Fruit fly (Drosophila melanogaster): Measurements from ENCODE around the gene Hibch.
A peak's percentile ranks its signal among the peaks of the same experiment; 100 is the strongest.

Hibch gene

dm6 chr3R:15346018-15346383, 11.0 kb upstream of the Hibch start, which contains the start of the genes Surf4 and CG31301 (continued):
- TF ChIP-seq bbx (GFP tag; IDR thresholded peaks at IDR 0.05; ENCODE audit: partially characterized antibody) (peak; percentile 85), CG34422 (GFP tag; IDR thresholded peaks at IDR 0.05) (peak; percentile 17; the same call in 1 of the 3 replicates), CG17186 (GFP tag; optimal IDR thresholded peaks at IDR 0.05) (peak; percentile 17), ab (GFP tag; optimal IDR thresholded peaks at IDR 0.05) (no peak), CG34224 (GFP tag; IDR thresholded peaks at IDR 0.05; ENCODE audit: partially characterized antibody) (peak; percentile 64), Sry-δ (GFP tag; optimal IDR thresholded peaks at IDR 0.05) (peak; percentile 51), danr (GFP tag; IDR thresholded peaks at IDR 0.05) (no peak), HmgZ (tag; optimal IDR thresholded peaks at IDR 0.05) (peak; percentile 2), Rfx (GFP tag; IDR thresholded peaks at IDR 0.05) (0 out of 2 replicates have a peak, but pooled peaks have one; percentile 10), mld (GFP tag; IDR thresholded peaks at IDR 0.05; ENCODE audit: partially characterized antibody) (peak; percentile 72; the same call in 1 of the 3 replicates), ci (GFP tag; IDR thresholded peaks at IDR 0.05) (no peak), mam (GFP tag; optimal IDR thresholded peaks at IDR 0.05) (no peak), CG12659 (GFP tag; optimal IDR thresholded peaks at IDR 0.05) (peak; percentile 34), Dll (GFP tag; IDR thresholded peaks at IDR 0.05; ENCODE audit: partially characterized antibody) (peak; percentile 61; the same call in 3 of the 4 replicates), HLH4C (GFP tag; IDR thresholded peaks at IDR 0.05; ENCODE audit: partially characterized antibody) (peak; percentile 86), kah (GFP tag; optimal IDR thresholded peaks at IDR 0.05) (no peak), CG5180 (GFP tag; optimal IDR thresholded peaks at IDR 0.05) (no peak), CG2712 (tag; optimal IDR thresholded peaks at IDR 0.05) (peak; percentile 9), hb (GFP tag; IDR thresholded peaks at IDR 0.05; ENCODE audit: partially characterized antibody) (peak; percentile 73), CG13123 (GFP tag; optimal IDR thresholded peaks at IDR 0.05) (no peak), NC2α (GFP tag; optimal IDR thresholded peaks at IDR 0.05) (no peak), CG2199 (GFP tag; IDR thresholded peaks at IDR 0.05) (0 out of 3 replicates have a peak, but pooled peaks have one; percentile 19), stwl (tag; optimal IDR thresholded peaks at IDR 0.05) (peak; percentile 62), D19B (GFP tag; optimal IDR thresholded peaks at IDR 0.05) (no peak), NfI (GFP tag; optimal IDR thresholded peaks at IDR 0.05) (no peak), Ada2b (GFP tag; IDR thresholded peaks at IDR 0.05) (no peak), cas (GFP tag; IDR thresholded peaks at IDR 0.05) (no peak), Xbp1 (GFP tag; optimal IDR thresholded peaks at IDR 0.05) (no peak), Dad (GFP tag; optimal IDR thresholded peaks at IDR 0.05) (no peak), Bgb (GFP tag; IDR thresholded peaks at IDR 0.05; ENCODE audit: partially characterized antibody) (peak; percentile 76), CG11398 (GFP tag; optimal IDR thresholded peaks at IDR 0.05) (no peak), CG8359 (GFP tag; optimal IDR thresholded peaks at IDR 0.05; ENCODE audit: borderline replicate concordance) (no peak), CTCF (GFP tag; optimal IDR thresholded peaks at IDR 0.05) (no peak), Sox102F (GFP tag; optimal IDR thresholded peaks at IDR 0.05) (no peak), sima (GFP tag; optimal IDR thresholded peaks at IDR 0.05) (no peak), Tbp (GFP tag; optimal IDR thresholded peaks at IDR 0.05) (no peak), CG17361 (GFP tag; IDR thresholded peaks at IDR 0.05) (no peak), CG14014 (GFP tag; IDR thresholded peaks at IDR 0.05) (peak; percentile 33; the same call in 1 of the 2 replicates), pb (GFP tag; optimal IDR thresholded peaks at IDR 0.05) (no peak), Atf6 (GFP tag; IDR thresholded peaks at IDR 0.05) (no peak), Doc2 (GFP tag; IDR thresholded peaks at IDR 0.05) (no peak), HmgD (GFP tag; optimal IDR thresholded peaks at IDR 0.05) (no peak), HLHmδ (GFP tag; optimal IDR thresholded peaks at IDR 0.05) (no peak), CG13894 (tag; optimal IDR thresholded peaks at IDR 0.05) (peak; percentile 6), Hsf (GFP tag; optimal IDR thresholded peaks at IDR 0.05) (no peak), CG8478 (optimal IDR thresholded peaks at IDR 0.05) (no peak), unc-4 (GFP tag; IDR thresholded peaks at IDR 0.05; ENCODE audit: partially characterized antibody) (peak; percentile 59), CG4617 (GFP tag; optimal IDR thresholded peaks at IDR 0.05; ENCODE audit: borderline replicate concordance) (peak; percentile 38), ems (GFP tag; optimal IDR thresholded peaks at IDR 0.05) (no peak), Sin3A (optimal IDR thresholded peaks at IDR 0.05) (peak; percentile 39), ara (GFP tag; IDR thresholded peaks at IDR 0.05) (no peak), CG42726 (GFP tag; IDR thresholded peaks at IDR 0.05; ENCODE audit: partially characterized antibody) (peak; percentile 29; the same call in 1 of the 2 replicates)
